Fruit fly (Drosophila melanogaster) whole organism, embryonic: ENCODE measurements around the gene kra.

Experiments used
- ATbp ChIP-seq: fragments of 200-800 bp; sonication (Bioruptor generic); optimal IDR thresholded peaks from 2 replicates; lab custom pipeline; 2017; ENCODE audit warnings: missing biosample characterization, mild to moderate bottlenecking, missing genetic modification characterization, missing genetic modification reagents
- CG12236 ChIP-seq: fragments of 200-800 bp; sonication (Bioruptor generic); optimal IDR thresholded peaks from 2 replicates; lab custom pipeline; 2016; ENCODE audit warnings: missing biosample characterization, missing genetic modification characterization
- CG13775 ChIP-seq: fragments of 200-800 bp; sonication (Bioruptor generic); optimal IDR thresholded peaks from 3 replicates; lab custom pipeline; 2017; ENCODE audit warnings: missing biosample characterization, mild to moderate bottlenecking, missing genetic modification characterization
- CG15073 ChIP-seq: fragments of 200-800 bp; sonication (Bioruptor generic); optimal IDR thresholded peaks from 2 replicates; lab custom pipeline; 2016; ENCODE audit warnings: missing biosample characterization, missing genetic modification characterization
- CG1603 ChIP-seq: fragments of 200-800 bp; sonication (Bioruptor generic); optimal IDR thresholded peaks from 2 replicates; lab custom pipeline; 2019; ENCODE audit warnings: missing biosample characterization, mild to moderate bottlenecking, missing genetic modification characterization, moderate library complexity
- CG1647 ChIP-seq: fragments of 200-800 bp; sonication (Bioruptor generic); optimal IDR thresholded peaks from 3 replicates; lab custom pipeline; 2016; ENCODE audit warnings: missing biosample characterization, missing genetic modification characterization
- CG1792 ChIP-seq: fragments of 200-800 bp; sonication (Bioruptor generic); optimal IDR thresholded peaks from 2 replicates; lab custom pipeline; 2016; ENCODE audit warnings: missing biosample characterization, missing genetic modification characterization
- CG2199 ChIP-seq: fragments of 200-800 bp; sonication (Bioruptor generic); IDR thresholded peaks from 3 replicates; pipeline ENCODE4 v1.3.6; 2022; ENCODE audit warnings: missing biosample characterization, missing genetic modification characterization
- CG2712 ChIP-seq: fragments of 200-800 bp; optimal IDR thresholded peaks from 3 replicates; lab custom pipeline; 2019; ENCODE audit warnings: missing biosample characterization, mild to moderate bottlenecking, missing genetic modification characterization, moderate library complexity
- CG3163 ChIP-seq: fragments of 200-800 bp; sonication (Bioruptor generic); optimal IDR thresholded peaks from 3 replicates; lab custom pipeline; 2016; ENCODE audit warnings: missing biosample characterization, missing genetic modification characterization
- CG33213 ChIP-seq: fragments of 200-800 bp; sonication (Bioruptor generic); optimal IDR thresholded peaks from 3 replicates; lab custom pipeline; 2016; ENCODE audit warnings: missing biosample characterization, missing genetic modification characterization
- CG4282 ChIP-seq: fragments of 200-800 bp; sonication (Bioruptor generic); optimal IDR thresholded peaks from 2 replicates; lab custom pipeline; 2016; ENCODE audit warnings: missing biosample characterization, missing genetic modification characterization
- CG4360 ChIP-seq: fragments of 200-800 bp; sonication (Bioruptor generic); IDR thresholded peaks from 2 replicates; pipeline ENCODE4 v1.3.6; 2022; ENCODE audit warnings: missing biosample characterization, missing genetic modification characterization
- CG4707 ChIP-seq: fragments of 200-800 bp; sonication (Bioruptor generic); optimal IDR thresholded peaks from 2 replicates; lab custom pipeline; 2018; ENCODE audit warnings: missing biosample characterization, mild to moderate bottlenecking, missing genetic modification characterization, moderate library complexity
- CG6654 ChIP-seq: fragments of 200-800 bp; sonication (Bioruptor generic); optimal IDR thresholded peaks from 2 replicates; lab custom pipeline; 2017; ENCODE audit warnings: missing biosample characterization, mild to moderate bottlenecking, missing genetic modification characterization
- CG6689 ChIP-seq: fragments of 200-800 bp; sonication (Bioruptor generic); IDR thresholded peaks from 2 replicates; pipeline ENCODE4 v1.3.6; 2022; ENCODE audit warnings: missing biosample characterization, missing genetic modification characterization
- CG8290 ChIP-seq, 3 experiments: fragments of 200-800 bp; sonication (Bioruptor generic); optimal IDR thresholded peaks; 2 replicates each; lab custom pipeline; 2016 to 2019; ENCODE audit warnings: missing biosample characterization in 3 of 3, missing genetic modification characterization in 3 of 3, mild to moderate bottlenecking in 2 of 3, moderate library complexity in 1 of 3
- CG8944 ChIP-seq: fragments of 200-800 bp; sonication (Bioruptor generic); optimal IDR thresholded peaks from 3 replicates; lab custom pipeline; 2016; ENCODE audit warnings: missing biosample characterization, missing genetic modification characterization
- CTCF ChIP-seq: fragments of 200-800 bp; sonication (Bioruptor generic); optimal IDR thresholded peaks from 2 replicates; lab custom pipeline; 2017; ENCODE audit warnings: missing biosample characterization, mild to moderate bottlenecking, missing genetic modification characterization, moderate library complexity
- Dek ChIP-seq: fragments of 200-800 bp; sonication (Bioruptor generic); optimal IDR thresholded peaks from 3 replicates; lab custom pipeline; 2019; ENCODE audit warnings: missing biosample characterization, mild to moderate bottlenecking, missing genetic modification characterization, moderate library complexity
- Dref ChIP-seq: fragments of 200-800 bp; sonication (Bioruptor generic); IDR thresholded peaks from 2 replicates; pipeline ENCODE4 v1.3.6; 2022; ENCODE audit warnings: missing biosample characterization, missing genetic modification characterization
- HmgZ ChIP-seq: fragments of 200-800 bp; sonication (Bioruptor generic); optimal IDR thresholded peaks from 2 replicates; lab custom pipeline; 2018; ENCODE audit warnings: missing biosample characterization, mild to moderate bottlenecking, missing genetic modification characterization
- Hr51 ChIP-seq, 2 experiments: fragments of 200-800 bp; sonication (Bioruptor generic); optimal IDR thresholded peaks; 2 replicates in 1 of 2; 3 replicates in 1 of 2; lab custom pipeline; 2016 to 2018; ENCODE audit warnings: missing biosample characterization in 2 of 2, missing genetic modification characterization in 2 of 2, mild to moderate bottlenecking in 1 of 2, moderate library complexity in 1 of 2
- Med ChIP-seq: fragments of 200-800 bp; sonication (Bioruptor generic); peaks from one replicate; lab custom pipeline; 2016; ENCODE audit warnings: missing biosample characterization, missing genetic modification characterization, mild to moderate bottlenecking, inconsistent platforms, moderate library complexity
- Sin3A ChIP-seq: fragments of >200 bp; optimal IDR thresholded peaks from 2 replicates; lab custom pipeline; 2018
- Sox100B ChIP-seq: fragments of 200-800 bp; sonication (Bioruptor generic); optimal IDR thresholded peaks from 3 replicates; lab custom pipeline; 2018; ENCODE audit warnings: missing biosample characterization, mild to moderate bottlenecking, missing genetic modification characterization
- Trl ChIP-seq, 3 experiments: fragments of >200 bp in 2 of 3; fragments of 200-800 bp in 1 of 3; sonication (Bioruptor generic) in 1 of 3; optimal IDR thresholded peaks; 2 replicates in 1 of 3; 3 replicates in 2 of 3; lab custom pipeline; 2016 to 2017; ENCODE audit warnings: missing biosample characterization in 1 of 3, missing genetic modification characterization in 1 of 3
- bsh ChIP-seq, 2 experiments: fragments of 200-800 bp; sonication (Bioruptor generic); optimal IDR thresholded peaks; 2 replicates each; lab custom pipeline; 2017 to 2018; ENCODE audit warnings: mild to moderate bottlenecking in 2 of 2, missing biosample characterization in 2 of 2, missing genetic modification characterization in 2 of 2, moderate library complexity in 1 of 2
- cad ChIP-seq: fragments of >200 bp; optimal IDR thresholded peaks from 2 replicates; lab custom pipeline; 2017; ENCODE audit warnings: missing biosample characterization, missing genetic modification characterization
- chn ChIP-seq: fragments of 200-800 bp; sonication (Bioruptor generic); optimal IDR thresholded peaks from 2 replicates; lab custom pipeline; 2016; ENCODE audit warnings: missing biosample characterization, missing genetic modification characterization
- fru ChIP-seq: fragments of >200 bp; optimal IDR thresholded peaks from 2 replicates; lab custom pipeline; 2017
- ham ChIP-seq: fragments of 200-800 bp; sonication (Bioruptor generic); IDR thresholded peaks from 2 replicates; pipeline ENCODE4 v1.3.6; 2022; ENCODE audit warnings: missing biosample characterization, missing genetic modification characterization
- jing ChIP-seq: fragments of 200-800 bp; sonication (Bioruptor generic); optimal IDR thresholded peaks from 2 replicates; lab custom pipeline; 2018; ENCODE audit warnings: missing biosample characterization, mild to moderate bottlenecking, missing genetic modification characterization
- kah ChIP-seq: fragments of 200-800 bp; sonication (Bioruptor generic); optimal IDR thresholded peaks from 2 replicates; lab custom pipeline; 2018; ENCODE audit warnings: missing biosample characterization, mild to moderate bottlenecking, missing genetic modification characterization
- lilli ChIP-seq: fragments of 200-800 bp; sonication (Bioruptor generic); optimal IDR thresholded peaks from 3 replicates; lab custom pipeline; 2016; ENCODE audit warnings: missing biosample characterization, missing genetic modification characterization
- lov ChIP-seq, 2 experiments: fragments of 200-800 bp in 1 of 2; fragments of >200 bp in 1 of 2; sonication (Bioruptor generic) in 1 of 2; IDR thresholded peaks in 1 of 2; optimal IDR thresholded peaks in 1 of 2; 2 replicates in 1 of 2; 3 replicates in 1 of 2; pipeline versions ENCODE4 v1.3.6 to Lab custom; 2017 to 2022; ENCODE audit warnings: missing biosample characterization in 1 of 2, missing genetic modification characterization in 1 of 2
- nom ChIP-seq: fragments of 200-800 bp; sonication (Bioruptor generic); optimal IDR thresholded peaks from 2 replicates; lab custom pipeline; 2017; ENCODE audit warnings: missing biosample characterization, missing genetic modification characterization, mild to moderate bottlenecking, moderate library complexity, missing genetic modification reagents
- phol ChIP-seq: fragments of 200-800 bp; sonication (Bioruptor generic); optimal IDR thresholded peaks from 3 replicates; lab custom pipeline; 2018; ENCODE audit warnings: missing biosample characterization, mild to moderate bottlenecking, missing genetic modification characterization, moderate library complexity
- scrt ChIP-seq: fragments of 200-800 bp; sonication (Bioruptor generic); optimal IDR thresholded peaks from 2 replicates; lab custom pipeline; 2018; ENCODE audit warnings: missing biosample characterization, mild to moderate bottlenecking, missing genetic modification characterization, moderate library complexity
- stwl ChIP-seq: fragments of 200-800 bp; sonication (Bioruptor generic); optimal IDR thresholded peaks from 3 replicates; lab custom pipeline; 2018; ENCODE audit warnings: missing biosample characterization, mild to moderate bottlenecking, missing genetic modification characterization, moderate library complexity
- sug ChIP-seq: fragments of 200-800 bp; optimal IDR thresholded peaks from 2 replicates; lab custom pipeline; 2019; ENCODE audit warnings: missing biosample characterization, mild to moderate bottlenecking, missing genetic modification characterization, moderate library complexity
- usp ChIP-seq: fragments of >200 bp; optimal IDR thresholded peaks from 2 replicates; lab custom pipeline; 2017; ENCODE audit warnings: missing biosample characterization, missing genetic modification characterization

Gene kra

DNA sequence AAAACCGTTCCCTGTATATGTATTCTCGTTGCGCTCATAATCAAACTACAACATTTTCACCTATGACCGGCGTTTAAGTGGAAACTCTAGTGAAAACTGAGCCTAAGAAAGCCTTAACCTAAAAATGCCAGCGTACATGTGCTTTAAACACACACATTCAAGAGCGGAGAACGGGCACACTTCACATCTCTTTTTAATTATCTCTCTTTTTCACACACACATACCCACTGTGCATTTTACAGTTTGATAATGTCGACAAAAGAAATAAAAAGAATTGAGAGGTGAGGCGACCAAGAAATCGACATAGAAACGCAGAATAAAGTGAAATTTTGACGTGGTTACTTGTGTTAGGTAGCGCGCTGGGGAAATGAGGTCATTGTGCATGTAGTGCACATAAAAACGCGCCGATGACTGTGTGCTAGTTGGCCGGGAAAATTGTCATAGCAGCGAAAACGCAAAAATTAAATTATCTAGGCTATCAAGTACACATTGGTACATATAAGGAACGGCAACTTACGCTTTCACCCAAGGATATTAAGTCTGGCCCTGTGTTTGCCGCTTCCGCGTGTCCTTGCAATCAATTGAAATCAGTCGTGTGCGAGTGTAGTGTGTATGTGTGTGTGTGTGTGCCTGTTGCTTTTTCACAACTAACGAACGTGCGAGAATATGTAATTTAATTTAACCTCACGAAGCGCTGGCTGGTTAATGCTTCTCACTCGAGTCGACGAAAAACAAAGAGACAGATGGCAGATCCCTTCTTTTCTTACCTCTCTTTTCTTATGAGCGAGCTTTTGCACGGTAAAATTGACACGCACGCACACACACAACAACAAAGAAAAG is 1.2 kb downstream of the kra start (continued):
- TF ChIP-seq Sox100B (GFP tag; lab: Kevin White, UChicago): no peak
- TF ChIP-seq CG6654 (GFP tag; lab: Kevin White, UChicago): peak; percentile 53
- TF ChIP-seq CG13775 (GFP tag; lab: Kevin White, UChicago): no peak
- no peak for TF ChIP-seq fru
- TF ChIP-seq CG8944: no peak
- peak in 1 of 2 experiments; percentile 33 for TF ChIP-seq Trl (optimal IDR thresholded peaks at IDR 0.05; lab: Kevin White, UChicago)
- TF ChIP-seq Trl (GFP tag; optimal IDR thresholded peaks at IDR 0.05; lab: Kevin White, UChicago): no peak
- peak; percentile 22 for TF ChIP-seq CG1603 (tag; lab: Kevin White, UChicago)
- TF ChIP-seq CG3163: peak; percentile 13
- no peak for TF ChIP-seq lov (optimal IDR thresholded peaks at IDR 0.05; lab: Kevin White, UChicago)
- no peak for TF ChIP-seq lov (GFP tag; IDR thresholded peaks at IDR 0.05; lab: Robert Waterston, UW)
- peak; percentile 65 for TF ChIP-seq CG4707
- no peak for TF ChIP-seq CG4360
- no peak for TF ChIP-seq usp (GFP tag; lab: Kevin White, UChicago)
- TF ChIP-seq phol (tag; lab: Kevin White, UChicago): peak; percentile 22
- TF ChIP-seq CG6689 (GFP tag; lab: Robert Waterston, UW): no peak
- TF ChIP-seq ATbp (GFP tag; lab: Kevin White, UChicago): no peak
- TF ChIP-seq CG1647 (GFP tag; lab: Kevin White, UChicago): no peak
- no peak for TF ChIP-seq kah (GFP tag; lab: Kevin White, UChicago)
- TF ChIP-seq scrt (GFP tag; lab: Kevin White, UChicago): peak; percentile 86
- peak; percentile 21 for TF ChIP-seq stwl
- TF ChIP-seq lilli (GFP tag; lab: Kevin White, UChicago): peak; percentile 10
- TF ChIP-seq Dek: no peak
- no peak for TF ChIP-seq CG12236 (GFP tag; lab: Kevin White, UChicago)
- TF ChIP-seq jing (GFP tag; lab: Kevin White, UChicago): no peak
- no peak for TF ChIP-seq Hr51 (GFP tag; optimal IDR thresholded peaks at IDR 0.05; lab: Kevin White, UChicago)
- TF ChIP-seq CG33213 (GFP tag; lab: Kevin White, UChicago): no peak
- TF ChIP-seq CTCF (GFP tag; lab: Kevin White, UChicago): no peak
- no peak for TF ChIP-seq bsh (GFP tag; optimal IDR thresholded peaks at IDR 0.05; lab: Kevin White, UChicago)
- TF ChIP-seq CG4282 (GFP tag; lab: Kevin White, UChicago): peak; percentile 43
- TF ChIP-seq CG8290 (GFP tag; optimal IDR thresholded peaks at IDR 0.05; lab: Kevin White, UChicago): no peak
- TF ChIP-seq CG8290 (tag; optimal IDR thresholded peaks at IDR 0.05; lab: Kevin White, UChicago): no peak
- TF ChIP-seq ham (GFP tag; lab: Robert Waterston, UW): no peak
- no peak for TF ChIP-seq CG1792 (GFP tag; lab: Kevin White, UChicago)
- TF ChIP-seq chn (GFP tag; lab: Kevin White, UChicago): no peak
- TF ChIP-seq CG2199: no peak
- peak; percentile 27 for TF ChIP-seq CG2712 (tag; lab: Kevin White, UChicago)
- no peak for TF ChIP-seq sug
- no peak for TF ChIP-seq Sin3A (lab: Kevin White, UChicago)

DNA sequence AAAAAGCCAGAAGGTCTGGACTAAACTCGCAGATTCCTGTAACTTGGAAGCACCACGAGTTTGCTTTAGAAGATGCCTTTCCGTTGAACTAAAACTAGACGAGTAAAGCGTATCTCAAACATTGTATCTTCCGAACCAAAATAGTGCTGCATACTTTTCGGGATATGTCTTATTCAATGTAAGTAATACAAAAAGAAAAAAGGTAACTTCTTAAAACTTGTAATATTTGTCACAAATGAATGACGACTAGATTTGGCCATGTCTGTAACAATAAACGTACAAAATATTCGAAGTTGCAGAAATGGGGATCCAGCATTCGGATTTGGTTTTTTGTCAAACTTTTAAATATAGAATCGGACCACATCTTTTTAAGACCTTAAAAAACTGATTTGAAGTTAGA is 6.1 kb downstream of the kra start:
- TF ChIP-seq Dref (no peak), cad (GFP tag; lab: Kevin White, UChicago) (no peak), CG2199 (peak; percentile 86; the same call in 2 of the 3 replicates), nom (peak; percentile 11), CTCF (GFP tag; lab: Kevin White, UChicago) (peak; percentile 11), CG15073 (GFP tag; lab: Kevin White, UChicago) (peak; percentile 73), Med (GFP tag; lab: Kevin White, UChicago) (peak; percentile 54), HmgZ (tag; lab: Kevin White, UChicago) (peak; percentile 33)
